Worm (Caenorhabditis elegans) whole organism, mixed stage, embryonic: ENCODE measurements around the gene clec-160.

Source experiments
- M03D4.4 ChIP-seq: sonication (generic microtip); optimal IDR thresholded peaks from 2 replicates; lab custom pipeline; 2017; ENCODE audit warnings: mild to moderate bottlenecking, missing genetic modification characterization, missing compliant biosample characterization
- bed-3 ChIP-seq: fragments of 200-800 bp; sonication (Bioruptor generic); optimal IDR thresholded peaks from 3 replicates; lab custom pipeline; 2018; ENCODE audit warnings: mild to moderate bottlenecking, missing genetic modification characterization, moderate library complexity, missing compliant biosample characterization
- blmp-1 ChIP-seq: fragments of 150-350 bp; optimal IDR thresholded peaks from 2 replicates; lab custom pipeline; 2014; ENCODE audit warnings: missing biosample characterization, missing genetic modification characterization
- ceh-39 ChIP-seq: fragments of 150-350 bp; optimal IDR thresholded peaks from 2 replicates; lab custom pipeline; 2014; ENCODE audit warnings: missing biosample characterization, missing genetic modification characterization
- ceh-43 ChIP-seq: fragments of 200-800 bp; sonication (Bioruptor generic); optimal IDR thresholded peaks from 2 replicates; lab custom pipeline; 2018; ENCODE audit warnings: mild to moderate bottlenecking, missing genetic modification characterization, moderate library complexity, missing compliant biosample characterization
- ceh-83 ChIP-seq: fragments of 200-800 bp; sonication (Bioruptor generic); optimal IDR thresholded peaks from 2 replicates; lab custom pipeline; 2018; ENCODE audit warnings: mild to moderate bottlenecking, missing genetic modification characterization, missing compliant biosample characterization
- ces-1 ChIP-seq: fragments of 150-350 bp; optimal IDR thresholded peaks from 2 replicates; lab custom pipeline; 2014; ENCODE audit warnings: missing biosample characterization, missing genetic modification reagents, missing genetic modification characterization
- cnd-1 ChIP-seq: fragments of 200-800 bp; sonication (Bioruptor generic); optimal IDR thresholded peaks from 2 replicates; lab custom pipeline; 2018; ENCODE audit warnings: mild to moderate bottlenecking, missing genetic modification characterization, missing compliant biosample characterization
- drap-1 ChIP-seq: fragments of 200-800 bp; sonication (Bioruptor generic); optimal IDR thresholded peaks from 3 replicates; lab custom pipeline; 2018; ENCODE audit warnings: mild to moderate bottlenecking, missing genetic modification characterization, missing compliant biosample characterization
- elt-1 ChIP-seq: sonication (generic microtip); optimal IDR thresholded peaks from 2 replicates; lab custom pipeline; 2017; ENCODE audit warnings: missing genetic modification characterization, mild to moderate bottlenecking, missing compliant biosample characterization, antibody characterized with exemption, moderate library complexity, borderline replicate concordance; ENCODE audit not compliant: insufficient read depth
- flh-1 ChIP-seq: fragments of 200-800 bp; sonication (Bioruptor generic); optimal IDR thresholded peaks from 2 replicates; lab custom pipeline; 2018; ENCODE audit warnings: mild to moderate bottlenecking, missing genetic modification characterization, moderate library complexity, missing compliant biosample characterization
- ham-2 ChIP-seq: fragments of 200-800 bp; sonication (Bioruptor generic); optimal IDR thresholded peaks from 2 replicates; lab custom pipeline; 2018; ENCODE audit warnings: mild to moderate bottlenecking, missing genetic modification characterization, missing compliant biosample characterization
- hlh-1 ChIP-seq: fragments of 150-350 bp; optimal IDR thresholded peaks from 2 replicates; lab custom pipeline; 2014; ENCODE audit warnings: missing biosample characterization, missing genetic modification reagents, missing genetic modification characterization
- lin-13 ChIP-seq: fragments of 150-350 bp; optimal IDR thresholded peaks from 2 replicates; lab custom pipeline; 2014; ENCODE audit warnings: missing biosample characterization, missing genetic modification characterization
- lin-32 ChIP-seq: fragments of 200-800 bp; sonication (Bioruptor generic); optimal IDR thresholded peaks from 2 replicates; lab custom pipeline; 2018; ENCODE audit warnings: mild to moderate bottlenecking, missing genetic modification characterization, missing compliant biosample characterization
- lsy-2 ChIP-seq: fragments of 150-350 bp; optimal IDR thresholded peaks from 2 replicates; lab custom pipeline; 2014; ENCODE audit warnings: missing biosample characterization, missing genetic modification characterization
- mab-5 ChIP-seq: fragments of 150-350 bp; optimal IDR thresholded peaks from 2 replicates; lab custom pipeline; 2014; ENCODE audit warnings: missing biosample characterization, missing genetic modification characterization
- mep-1 ChIP-seq: fragments of 150-350 bp; optimal IDR thresholded peaks from 2 replicates; lab custom pipeline; 2017; ENCODE audit warnings: missing biosample characterization, missing genetic modification reagents, missing genetic modification characterization, inconsistent platforms
- mls-2 ChIP-seq: sonication (generic microtip); optimal IDR thresholded peaks from 2 replicates; lab custom pipeline; 2016; ENCODE audit warnings: mild to moderate bottlenecking, missing genetic modification characterization, moderate library complexity, missing compliant biosample characterization
- nhr-12 ChIP-seq: fragments of 150-350 bp; optimal IDR thresholded peaks from 2 replicates; lab custom pipeline; 2014; ENCODE audit warnings: missing biosample characterization, missing genetic modification characterization
- nhr-237 ChIP-seq: fragments of 150-350 bp; optimal IDR thresholded peaks from 2 replicates; lab custom pipeline; 2014; ENCODE audit warnings: missing biosample characterization, missing genetic modification characterization
- nhr-28 ChIP-seq: fragments of 150-350 bp; optimal IDR thresholded peaks from 2 replicates; lab custom pipeline; 2014; ENCODE audit warnings: missing biosample characterization, missing genetic modification characterization
- nhr-76 ChIP-seq: sonication (generic microtip); optimal IDR thresholded peaks from 2 replicates; lab custom pipeline; 2017; ENCODE audit warnings: missing biosample characterization, missing genetic modification characterization
- pha-4 ChIP-seq: fragments of 150-350 bp; optimal IDR thresholded peaks from 2 replicates; lab custom pipeline; 2018; ENCODE audit warnings: missing biosample characterization, missing genetic modification reagents, missing genetic modification characterization
- sptf-1 ChIP-seq: sonication (generic microtip); optimal IDR thresholded peaks from 2 replicates; lab custom pipeline; 2017; ENCODE audit warnings: mild to moderate bottlenecking, missing genetic modification characterization, moderate library complexity, missing compliant biosample characterization
- tbx-8 ChIP-seq: fragments of 200-800 bp; sonication (Bioruptor generic); optimal IDR thresholded peaks from 2 replicates; lab custom pipeline; 2018; ENCODE audit warnings: mild to moderate bottlenecking, missing genetic modification characterization, moderate library complexity, missing compliant biosample characterization
- unc-120 ChIP-seq: sonication (generic microtip); optimal IDR thresholded peaks from 2 replicates; lab custom pipeline; 2017; ENCODE audit warnings: missing genetic modification characterization, missing compliant biosample characterization; ENCODE audit not compliant: poor library complexity, severe bottlenecking
- unc-39 ChIP-seq: fragments of 150-350 bp; optimal IDR thresholded peaks from 2 replicates; lab custom pipeline; 2014; ENCODE audit warnings: missing biosample characterization, missing genetic modification characterization
- unc-62 ChIP-seq: fragments of 150-350 bp; optimal IDR thresholded peaks from 2 replicates; lab custom pipeline; 2014; ENCODE audit warnings: missing biosample characterization, missing genetic modification reagents, missing genetic modification characterization
- ztf-11 ChIP-seq: fragments of 150-350 bp; optimal IDR thresholded peaks from 2 replicates; lab custom pipeline; 2014; ENCODE audit warnings: missing biosample characterization, missing genetic modification characterization

clec-160 gene

ce11 chrIII:8240948-8241347, 34.8 kb downstream of the clec-160 start:
- TF ChIP-seq lin-32 (GFP tag; lab: Kevin White, UChicago): no peak
- TF ChIP-seq nhr-28 (tag; lab: Kevin White, UChicago): no peak
- no peak for TF ChIP-seq mep-1 (tag; lab: Kevin White, UChicago)
- TF ChIP-seq sptf-1 (tag; lab: Kevin White, UChicago): no peak
- TF ChIP-seq lsy-2 (tag; lab: Kevin White, UChicago): no peak

ce11 chrIII:8240247-8240646, 35.5 kb downstream of the clec-160 start:
- TF ChIP-seq ceh-43: no peak
- TF ChIP-seq mls-2: no peak
- no peak for TF ChIP-seq unc-62 (GFP tag; lab: Kevin White, UChicago)
- no peak for TF ChIP-seq nhr-76 (tag; lab: Kevin White, UChicago)
- TF ChIP-seq elt-1 (tag; lab: Kevin White, UChicago): no peak
- TF ChIP-seq ham-2: no peak
- no peak for TF ChIP-seq lin-13 (tag; lab: Kevin White, UChicago)
- TF ChIP-seq flh-1: no peak
- no peak for TF ChIP-seq ceh-39 (tag; lab: Kevin White, UChicago)
- no peak for TF ChIP-seq blmp-1 (tag; lab: Kevin White, UChicago)
- TF ChIP-seq nhr-12 (tag; lab: Kevin White, UChicago): no peak
- TF ChIP-seq cnd-1 (tag; lab: Kevin White, UChicago): no peak
- TF ChIP-seq unc-120 (tag; lab: Kevin White, UChicago): no peak
- no peak for TF ChIP-seq unc-39

ce11 chrIII:8239325-8239724, 36.4 kb downstream of the clec-160 start, which contains the start of gene tsp-1:
TSS of gene tsp-1 (minus strand) at chrIII:8239423.
- no peak for TF ChIP-seq mls-2
- TF ChIP-seq lin-13 (tag; lab: Kevin White, UChicago): no peak
- TF ChIP-seq pha-4 (tag; lab: Kevin White, UChicago): no peak
- no peak for TF ChIP-seq mep-1 (tag; lab: Kevin White, UChicago)
- no peak for TF ChIP-seq ceh-39 (tag; lab: Kevin White, UChicago)
- TF ChIP-seq unc-120 (tag; lab: Kevin White, UChicago): no peak
- no peak for TF ChIP-seq tbx-8 (GFP tag; lab: Kevin White, UChicago)
- TF ChIP-seq ceh-83: no peak
- no peak for TF ChIP-seq M03D4.4
- no peak for TF ChIP-seq unc-62 (GFP tag; lab: Kevin White, UChicago)
- no peak for TF ChIP-seq lin-32 (GFP tag; lab: Kevin White, UChicago)
- no peak for TF ChIP-seq nhr-28 (tag; lab: Kevin White, UChicago)

- TF ChIP-seq ceh-39 (tag; lab: Kevin White, UChicago) (no peak), nhr-28 (tag; lab: Kevin White, UChicago) (no peak), ham-2 (no peak), ces-1 (GFP tag; lab: Kevin White, UChicago) (no peak), tbx-8 (GFP tag; lab: Kevin White, UChicago) (no peak)
Measured at ce11 chrIII:8237827-8238226, 37.9 kb downstream of the clec-160 start, which contains the start of gene tsp-2. TSS of gene tsp-2 (minus strand) at chrIII:8237935.

ce11 chrIII:8235880-8236279, 39.9 kb downstream of the clec-160 start, which contains the start of gene C02F5.5:
TSS of gene C02F5.5 (plus strand) at chrIII:8236180.
- TF ChIP-seq ces-1 (GFP tag; lab: Kevin White, UChicago) (no peak), drap-1 (GFP tag; lab: Kevin White, UChicago) (no peak), ztf-11 (tag; lab: Kevin White, UChicago) (no peak), nhr-76 (tag; lab: Kevin White, UChicago) (no peak), ceh-39 (tag; lab: Kevin White, UChicago) (no peak), nhr-12 (tag; lab: Kevin White, UChicago) (no peak), blmp-1 (tag; lab: Kevin White, UChicago) (no peak), unc-39 (no peak), unc-62 (GFP tag; lab: Kevin White, UChicago) (no peak), mep-1 (tag; lab: Kevin White, UChicago) (no peak), pha-4 (tag; lab: Kevin White, UChicago) (no peak), ham-2 (no peak), bed-3 (no peak), elt-1 (tag; lab: Kevin White, UChicago) (no peak), mab-5 (tag; lab: Kevin White, UChicago) (no peak), nhr-237 (tag; lab: Kevin White, UChicago) (no peak), hlh-1 (tag; lab: Kevin White, UChicago) (no peak), mls-2 (no peak), lin-13 (tag; lab: Kevin White, UChicago) (no peak)
